Worm (Caenorhabditis elegans) whole organism, L1 larva: ENCODE results near the gene C45G9.2.

Source experiments
- C16A3.4 ChIP-seq: fragments of 150-350 bp; optimal IDR thresholded peaks from 2 replicates; lab custom pipeline; 2014; ENCODE audit warnings: missing biosample characterization, missing genetic modification characterization
- C34B4.2 ChIP-seq: sonication (generic microtip); optimal IDR thresholded peaks from 2 replicates; lab custom pipeline; 2017; ENCODE audit warnings: mild to moderate bottlenecking, missing genetic modification characterization, missing compliant biosample characterization
- Y116A8C.19 ChIP-seq: sonication (generic microtip); optimal IDR thresholded peaks from 2 replicates; lab custom pipeline; 2016; ENCODE audit warnings: missing compliant biosample characterization, missing genetic modification characterization, borderline replicate concordance
- aha-1 ChIP-seq: fragments of 150-350 bp; optimal IDR thresholded peaks from 2 replicates; lab custom pipeline; 2014; ENCODE audit warnings: missing biosample characterization, missing genetic modification characterization
- aly-2 ChIP-seq: fragments of 150-350 bp; optimal IDR thresholded peaks from 2 replicates; lab custom pipeline; 2014; ENCODE audit warnings: missing biosample characterization, missing genetic modification characterization
- blmp-1 ChIP-seq: fragments of 150-350 bp; optimal IDR thresholded peaks from 2 replicates; lab custom pipeline; 2014; ENCODE audit warnings: missing biosample characterization, missing genetic modification characterization
- ceh-63 ChIP-seq: fragments of 200-800 bp; sonication (Bioruptor generic); optimal IDR thresholded peaks from 2 replicates; lab custom pipeline; 2018; ENCODE audit warnings: mild to moderate bottlenecking, missing genetic modification characterization, missing compliant biosample characterization
- dpl-1 ChIP-seq, 3 experiments: fragments of 150-350 bp in 2 of 3; sonication (generic microtip) in 1 of 3; optimal IDR thresholded peaks; 2 replicates each; lab custom pipeline; 2014 to 2017; ENCODE audit warnings: missing biosample characterization in 3 of 3, missing genetic modification characterization in 3 of 3, missing genetic modification reagents in 3 of 3
- dsc-1 ChIP-seq: sonication (generic microtip); optimal IDR thresholded peaks from 2 replicates; lab custom pipeline; 2016; ENCODE audit warnings: mild to moderate bottlenecking, missing genetic modification characterization, missing compliant biosample characterization
- efl-1 ChIP-seq, 4 experiments: fragments of 150-350 bp; optimal IDR thresholded peaks in 3 of 4; peaks in 1 of 4; 1 replicate in 1 of 4; 2 replicates in 3 of 4; lab custom pipeline; 2014; ENCODE audit warnings: missing biosample characterization in 2 of 4, missing genetic modification characterization in 2 of 4, missing genetic modification reagents in 2 of 4
- efl-3 ChIP-seq: fragments of 200-800 bp; sonication (Bioruptor generic); optimal IDR thresholded peaks from 2 replicates; lab custom pipeline; 2018; ENCODE audit warnings: mild to moderate bottlenecking, missing genetic modification characterization, missing compliant biosample characterization
- elt-3 ChIP-seq, 6 experiments: fragments of 150-350 bp in 1 of 6; sonication (generic microtip); optimal IDR thresholded peaks; 2 replicates each; lab custom pipeline; 2017 to 2018; ENCODE audit warnings: missing biosample characterization in 6 of 6, missing genetic modification characterization in 6 of 6, inconsistent platforms in 1 of 6
- fkh-4 ChIP-seq: sonication (generic microtip); optimal IDR thresholded peaks from 2 replicates; lab custom pipeline; 2016; ENCODE audit warnings: missing compliant biosample characterization, missing genetic modification characterization, borderline replicate concordance
- fkh-8 ChIP-seq: sonication (generic microtip); optimal IDR thresholded peaks from 2 replicates; lab custom pipeline; 2016; ENCODE audit warnings: mild to moderate bottlenecking, missing genetic modification characterization, missing compliant biosample characterization
- hlh-4 ChIP-seq: sonication (generic microtip); optimal IDR thresholded peaks from 2 replicates; lab custom pipeline; 2016; ENCODE audit warnings: mild to moderate bottlenecking, missing genetic modification characterization, missing compliant biosample characterization
- isw-1 ChIP-seq: fragments of 200-800 bp; sonication (Bioruptor generic); IDR thresholded peaks from 2 replicates; pipeline ENCODE4 v1.3.6; 2022; ENCODE audit warnings: missing genetic modification characterization, missing compliant biosample characterization
- lin-13 ChIP-seq: fragments of 150-350 bp; optimal IDR thresholded peaks from 2 replicates; lab custom pipeline; 2014; ENCODE audit warnings: missing biosample characterization, missing genetic modification reagents, missing genetic modification characterization
- lin-14 ChIP-seq: fragments of 200-800 bp; sonication (Bioruptor generic); optimal IDR thresholded peaks from 2 replicates; lab custom pipeline; 2018; ENCODE audit warnings: mild to moderate bottlenecking, missing genetic modification characterization, moderate library complexity, missing compliant biosample characterization
- lin-15B ChIP-seq: fragments of 150-350 bp; sonication (generic microtip); optimal IDR thresholded peaks from 3 replicates; lab custom pipeline; 2014; ENCODE audit warnings: missing biosample characterization, missing genetic modification characterization
- lin-39 ChIP-seq: fragments of 150-350 bp; optimal IDR thresholded peaks from 2 replicates; lab custom pipeline; 2014; ENCODE audit warnings: missing biosample characterization, missing genetic modification reagents, missing genetic modification characterization
- lir-3 ChIP-seq: sonication (generic microtip); optimal IDR thresholded peaks from 2 replicates; lab custom pipeline; 2016; ENCODE audit warnings: mild to moderate bottlenecking, missing genetic modification characterization, moderate library complexity, missing compliant biosample characterization; ENCODE audit not compliant: poor library complexity
- lsy-2 ChIP-seq, 2 experiments: fragments of 150-350 bp; optimal IDR thresholded peaks; 2 replicates each; lab custom pipeline; 2014; ENCODE audit warnings: missing biosample characterization in 2 of 2, missing genetic modification characterization in 2 of 2
- mdl-1 ChIP-seq, 2 experiments: fragments of 150-350 bp; optimal IDR thresholded peaks; 2 replicates each; lab custom pipeline; 2014 to 2017; ENCODE audit warnings: missing biosample characterization in 2 of 2, missing genetic modification characterization in 2 of 2, inconsistent platforms in 1 of 2
- mep-1 ChIP-seq: fragments of 150-350 bp; optimal IDR thresholded peaks from 2 replicates; lab custom pipeline; 2014; ENCODE audit warnings: missing biosample characterization, missing genetic modification characterization
- nhr-12 ChIP-seq: sonication (generic microtip); optimal IDR thresholded peaks from 2 replicates; lab custom pipeline; 2017; ENCODE audit warnings: missing biosample characterization, missing genetic modification characterization
- nhr-19 ChIP-seq: fragments of 200-800 bp; sonication (Bioruptor generic); conservative IDR thresholded peaks from 2 replicates; pipeline ENCODE4 v1.3.6; 2022; ENCODE audit warnings: missing genetic modification characterization, missing compliant biosample characterization
- nhr-20 ChIP-seq: sonication (generic microtip); optimal IDR thresholded peaks from 2 replicates; lab custom pipeline; 2016; ENCODE audit warnings: mild to moderate bottlenecking, missing genetic modification characterization, missing compliant biosample characterization
- nhr-237 ChIP-seq: fragments of 150-350 bp; optimal IDR thresholded peaks from 2 replicates; lab custom pipeline; 2014; ENCODE audit warnings: missing biosample characterization, missing genetic modification characterization
- nhr-28 ChIP-seq: fragments of 150-350 bp; optimal IDR thresholded peaks from 2 replicates; lab custom pipeline; 2014; ENCODE audit warnings: missing biosample characterization, missing genetic modification characterization
- nhr-47 ChIP-seq: sonication (generic microtip); optimal IDR thresholded peaks from 2 replicates; lab custom pipeline; 2016; ENCODE audit warnings: mild to moderate bottlenecking, missing genetic modification characterization, moderate library complexity, missing compliant biosample characterization
- nhr-71 ChIP-seq: sonication (generic microtip); optimal IDR thresholded peaks from 2 replicates; lab custom pipeline; 2016; ENCODE audit warnings: mild to moderate bottlenecking, missing genetic modification characterization, moderate library complexity, missing compliant biosample characterization
- nhr-76 ChIP-seq: sonication (generic microtip); optimal IDR thresholded peaks from 2 replicates; lab custom pipeline; 2017; ENCODE audit warnings: missing biosample characterization, missing genetic modification characterization
- nhr-84 ChIP-seq: sonication (generic microtip); optimal IDR thresholded peaks from 2 replicates; lab custom pipeline; 2017; ENCODE audit warnings: missing biosample characterization, missing genetic modification characterization
- nhr-85 ChIP-seq: sonication (generic microtip); peaks from one replicate; lab custom pipeline; 2016; ENCODE audit warnings: missing genetic modification characterization, inconsistent platforms, missing compliant biosample characterization
- pax-3 ChIP-seq: fragments of 200-800 bp; sonication (Bioruptor generic); optimal IDR thresholded peaks from 2 replicates; lab custom pipeline; 2018; ENCODE audit warnings: mild to moderate bottlenecking, missing genetic modification characterization, moderate library complexity, missing compliant biosample characterization
- snu-23 ChIP-seq: sonication (generic microtip); optimal IDR thresholded peaks from 2 replicates; lab custom pipeline; 2016; ENCODE audit warnings: missing genetic modification characterization, missing compliant biosample characterization
- sptf-1 ChIP-seq: fragments of 150-350 bp; optimal IDR thresholded peaks from 2 replicates; lab custom pipeline; 2014; ENCODE audit warnings: missing biosample characterization, missing genetic modification characterization
- swsn-7 ChIP-seq: sonication (generic microtip); optimal IDR thresholded peaks from 2 replicates; lab custom pipeline; 2016; ENCODE audit warnings: missing genetic modification characterization, missing compliant biosample characterization
- tbx-2 ChIP-seq: sonication (generic microtip); optimal IDR thresholded peaks from 2 replicates; lab custom pipeline; 2016; ENCODE audit warnings: missing genetic modification characterization, missing compliant biosample characterization
- unc-30 ChIP-seq: sonication (generic microtip); optimal IDR thresholded peaks from 2 replicates; lab custom pipeline; 2017; ENCODE audit warnings: missing biosample characterization, missing genetic modification characterization
- unc-86 ChIP-seq: sonication (generic microtip); optimal IDR thresholded peaks from 2 replicates; lab custom pipeline; 2016; ENCODE audit warnings: missing genetic modification characterization, missing compliant biosample characterization
- unc-98 ChIP-seq: fragments of 200-800 bp; sonication (Bioruptor generic); IDR thresholded peaks from 2 replicates; pipeline ENCODE4 v1.3.6; 2022; ENCODE audit warnings: missing genetic modification characterization, missing compliant biosample characterization
- xbp-1 ChIP-seq: sonication (generic microtip); optimal IDR thresholded peaks from 2 replicates; lab custom pipeline; 2016; ENCODE audit warnings: missing genetic modification characterization, missing compliant biosample characterization

The C45G9.2 gene

DNA sequence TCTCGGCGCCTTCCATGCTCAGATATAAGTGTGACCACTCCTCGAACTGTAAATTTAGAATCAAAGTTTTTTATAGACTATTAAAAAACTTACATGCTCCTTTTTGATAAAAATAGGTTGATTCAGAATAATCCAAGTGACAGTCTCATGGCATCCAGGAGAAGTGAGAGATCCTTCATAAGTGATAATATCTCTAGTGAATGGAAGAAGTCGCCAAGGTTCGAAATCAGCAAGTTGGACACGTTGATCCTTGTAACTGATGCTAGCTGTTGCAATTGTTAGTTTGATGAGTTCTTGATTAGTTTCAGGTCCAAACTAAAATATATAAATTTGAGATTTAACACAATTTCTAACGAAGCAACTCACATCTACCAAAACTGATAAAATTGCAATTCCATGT lies 14.4 kb downstream of the C45G9.2 start:
- TF ChIP-seq lin-39 (tag; lab: Kevin White, UChicago): no peak
- TF ChIP-seq mep-1 (tag; lab: Kevin White, UChicago): no peak
- no peak for TF ChIP-seq fkh-4 (tag; lab: Kevin White, UChicago)
- peak; percentile 44 for TF ChIP-seq nhr-85 (tag; lab: Kevin White, UChicago)
- TF ChIP-seq nhr-47 (tag; lab: Kevin White, UChicago): no peak
- TF ChIP-seq lsy-2 (tag; optimal IDR thresholded peaks at IDR 0.05; lab: Kevin White, UChicago): no peak
- TF ChIP-seq nhr-237 (tag; lab: Kevin White, UChicago): no peak
- TF ChIP-seq swsn-7 (tag; lab: Kevin White, UChicago): no peak
- no peak for TF ChIP-seq nhr-28
- TF ChIP-seq mdl-1 (tag; optimal IDR thresholded peaks at IDR 0.05; lab: Kevin White, UChicago): no peak
- no peak for TF ChIP-seq efl-1 (optimal IDR thresholded peaks at IDR 0.05; lab: Kevin White, UChicago)
- peak in 1 of 2 experiments; percentile 42 for TF ChIP-seq efl-1 (GFP tag; optimal IDR thresholded peaks at IDR 0.05 in 1 of 2; lab: Kevin White, UChicago)

DNA sequence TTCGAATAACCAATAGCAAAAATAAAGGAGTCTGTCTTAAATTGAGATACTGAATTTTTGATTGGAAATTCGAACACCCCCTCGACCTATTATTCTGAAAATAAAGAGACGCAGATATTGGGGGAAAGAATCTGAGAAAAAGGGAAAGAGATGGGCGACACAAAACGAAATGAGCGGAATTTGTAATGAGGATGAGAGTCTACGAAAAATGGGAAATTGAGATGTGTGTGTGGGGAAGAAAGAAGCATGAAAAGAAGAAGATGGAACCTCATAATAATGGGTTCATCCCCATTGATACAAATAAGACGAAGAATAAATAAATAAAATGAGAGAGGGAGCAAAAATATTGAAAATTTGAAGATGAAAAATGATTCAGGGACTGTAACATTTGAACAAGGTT lies 16.7 kb downstream of the C45G9.2 start, which contains the start of gene cah-1:
Gene cah-1, minus strand, starts transcription at position 101 of the 400 bp plus-strand sequence.
- TF ChIP-seq efl-1 (optimal IDR thresholded peaks at IDR 0.05; lab: Kevin White, UChicago): no peak
- TF ChIP-seq efl-1 (GFP tag; optimal IDR thresholded peaks at IDR 0.05 in 1 of 2; lab: Kevin White, UChicago): peak in 1 of 2 experiments; percentile 19
- TF ChIP-seq isw-1: no peak
- TF ChIP-seq lin-14 (GFP tag; lab: Kevin White, UChicago): peak; percentile 11
- TF ChIP-seq unc-86: peak; percentile 15

ce11 chrIII:5089489-5089888 lies 20.6 kb downstream of the C45G9.2 start:
- TF ChIP-seq dpl-1 (GFP tag; optimal IDR thresholded peaks at IDR 0.05; lab: Kevin White, UChicago) (no peak), lin-14 (GFP tag; lab: Kevin White, UChicago) (peak; percentile 32), blmp-1 (peak; percentile 25), unc-30 (tag; lab: Kevin White, UChicago) (no peak), unc-98 (GFP tag; lab: Robert Waterston, UW) (no peak), tbx-2 (no peak), nhr-85 (tag; lab: Kevin White, UChicago) (peak; percentile 49), aly-2 (tag; lab: Kevin White, UChicago) (no peak), efl-1 (optimal IDR thresholded peaks at IDR 0.05; lab: Kevin White, UChicago) (no peak), efl-1 (GFP tag; optimal IDR thresholded peaks at IDR 0.05 in 1 of 2; lab: Kevin White, UChicago) (peak in 1 of 2 experiments; percentile 44), fkh-8 (tag; lab: Kevin White, UChicago) (no peak), nhr-20 (tag; lab: Kevin White, UChicago) (peak; percentile 32), xbp-1 (tag; lab: Kevin White, UChicago) (no peak), snu-23 (GFP tag; lab: Kevin White, UChicago) (peak; percentile 15), nhr-71 (peak; percentile 36), sptf-1 (no peak), elt-3 (tag; optimal IDR thresholded peaks at IDR 0.05; lab: Kevin White, UChicago) (peak in 5 of 6 experiments; percentile 30 to 75 (median 33)), nhr-12 (no peak), lin-13 (GFP tag; lab: Kevin White, UChicago) (no peak), nhr-19 (GFP tag; lab: Robert Waterston, UW) (peak; percentile 73), hlh-4 (tag; lab: Kevin White, UChicago) (no peak), Y116A8C.19 (tag; lab: Kevin White, UChicago) (no peak)

DNA sequence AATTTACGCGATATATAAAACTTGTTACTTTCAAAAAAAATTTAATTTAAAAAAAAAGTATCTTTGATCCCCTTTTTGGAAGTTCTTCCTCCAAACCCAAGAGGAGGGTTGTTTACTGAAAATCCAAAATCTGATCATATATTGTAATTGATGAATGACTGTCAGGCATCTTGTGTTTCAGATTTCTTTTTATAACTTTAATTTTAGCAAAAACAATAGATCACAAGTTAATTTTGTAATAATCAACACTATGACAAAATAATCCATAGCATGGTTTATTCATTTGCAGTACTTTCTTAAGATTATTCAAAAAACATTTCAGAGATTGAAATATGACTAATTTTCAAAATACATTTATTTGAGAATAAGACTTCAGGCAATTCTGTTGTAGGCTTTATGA lies 23.5 kb downstream of the C45G9.2 start:
- TF ChIP-seq C16A3.4 (tag; lab: Kevin White, UChicago): no peak
- no peak for TF ChIP-seq lin-15B
- TF ChIP-seq elt-3 (tag; optimal IDR thresholded peaks at IDR 0.05; lab: Kevin White, UChicago): no peak
- TF ChIP-seq nhr-84 (tag; lab: Kevin White, UChicago): no peak
- no peak for TF ChIP-seq lin-13 (GFP tag; lab: Kevin White, UChicago)
- TF ChIP-seq dsc-1 (tag; lab: Kevin White, UChicago): no peak
- no peak for TF ChIP-seq ceh-63 (GFP tag; lab: Kevin White, UChicago)
- no peak for TF ChIP-seq unc-98 (GFP tag; lab: Robert Waterston, UW)
- no peak for TF ChIP-seq hlh-4 (tag; lab: Kevin White, UChicago)
- TF ChIP-seq aha-1: no peak
- no peak for TF ChIP-seq C34B4.2 (tag; lab: Kevin White, UChicago)
- TF ChIP-seq lir-3 (tag; lab: Kevin White, UChicago): no peak
- TF ChIP-seq nhr-76: no peak
- TF ChIP-seq pax-3 (tag; lab: Kevin White, UChicago): no peak
- no peak for TF ChIP-seq efl-3
- TF ChIP-seq, all 84 proteins: peak for 0
